Worm (Caenorhabditis elegans) whole organism, L1 larva: ENCODE data around the gene fmo-4.

Experiments
- ama-1 ChIP-seq: fragments of 150-350 bp; optimal IDR thresholded peaks from 2 replicates; lab custom pipeline; 2014
- ces-1 ChIP-seq: fragments of 150-350 bp; optimal IDR thresholded peaks from 2 replicates; lab custom pipeline; 2014; ENCODE audit warnings: missing biosample characterization, missing genetic modification reagents, missing genetic modification characterization
- dpl-1 ChIP-seq, 3 experiments: fragments of 150-350 bp in 2 of 3; sonication (generic microtip) in 1 of 3; optimal IDR thresholded peaks; 2 replicates each; lab custom pipeline; 2014 to 2017; ENCODE audit warnings: missing biosample characterization in 3 of 3, missing genetic modification characterization in 3 of 3, missing genetic modification reagents in 3 of 3

- TF ChIP-seq ama-1 (lab: Kevin White, UChicago) (no peak), dpl-1 (GFP tag; optimal IDR thresholded peaks at IDR 0.05; lab: Kevin White, UChicago) (no peak), ces-1 (GFP tag; lab: Kevin White, UChicago) (no peak)
These were observed 46.5 kb downstream of the fmo-4 start, which contains the start of gene C56A3.8 for ce11 chrV:13559978-13560377.
